Fruit fly (Drosophila melanogaster) whole organism, embryonic: ENCODE measurements around the gene fal.

Experiments
- CG10543 ChIP-seq: fragments of 200-800 bp; sonication (Bioruptor generic); optimal IDR thresholded peaks from 3 replicates; lab custom pipeline; 2017; ENCODE audit warnings: missing biosample characterization, mild to moderate bottlenecking, missing genetic modification characterization, moderate library complexity
- CG11085 ChIP-seq: fragments of 200-800 bp; sonication (Bioruptor generic); IDR thresholded peaks from 2 replicates; pipeline ENCODE4 v1.3.6; 2022; ENCODE audit warnings: missing biosample characterization, missing genetic modification characterization
- CG11723 ChIP-seq: fragments of 200-800 bp; sonication (Bioruptor generic); optimal IDR thresholded peaks from 2 replicates; lab custom pipeline; 2017; ENCODE audit warnings: missing biosample characterization, mild to moderate bottlenecking, missing genetic modification characterization
- CG12769 ChIP-seq: fragments of 200-800 bp; sonication (Bioruptor generic); optimal IDR thresholded peaks from 2 replicates; lab custom pipeline; 2019; ENCODE audit warnings: missing biosample characterization, mild to moderate bottlenecking, missing genetic modification characterization, moderate library complexity
- CG13287 ChIP-seq: fragments of 200-800 bp; sonication (Bioruptor generic); IDR thresholded peaks from 2 replicates; pipeline ENCODE4 v1.3.6; 2022; ENCODE audit warnings: missing biosample characterization, missing genetic modification characterization; ENCODE audit not compliant: partially characterized antibody
- CG13296 ChIP-seq: fragments of 200-800 bp; sonication (Bioruptor generic); optimal IDR thresholded peaks from 3 replicates; lab custom pipeline; 2018; ENCODE audit warnings: missing biosample characterization, mild to moderate bottlenecking, missing genetic modification characterization
- CG15601 ChIP-seq: fragments of 200-800 bp; sonication (Bioruptor generic); optimal IDR thresholded peaks from 3 replicates; lab custom pipeline; 2019; ENCODE audit warnings: missing biosample characterization, mild to moderate bottlenecking, missing genetic modification characterization, moderate library complexity
- CG16815 ChIP-seq: fragments of 200-800 bp; sonication (Bioruptor generic); optimal IDR thresholded peaks from 3 replicates; lab custom pipeline; 2017; ENCODE audit warnings: missing biosample characterization, mild to moderate bottlenecking, missing genetic modification characterization
- CG2202 ChIP-seq: fragments of 200-800 bp; sonication (Bioruptor generic); optimal IDR thresholded peaks from 2 replicates; lab custom pipeline; 2018; ENCODE audit warnings: missing biosample characterization, mild to moderate bottlenecking, missing genetic modification characterization
- CG3847 ChIP-seq: fragments of 200-800 bp; sonication (Bioruptor generic); IDR thresholded peaks from 2 replicates; pipeline ENCODE4 v1.3.6; 2022; ENCODE audit warnings: missing biosample characterization, missing genetic modification characterization
- CG43689 ChIP-seq: fragments of 200-800 bp; sonication (Bioruptor generic); IDR thresholded peaks from 2 replicates; pipeline ENCODE4 v1.3.6; 2022; ENCODE audit warnings: missing biosample characterization, missing genetic modification characterization
- CG6175 ChIP-seq: fragments of 200-800 bp; sonication (Bioruptor generic); IDR thresholded peaks from 3 replicates; pipeline ENCODE4 v1.3.6; 2022; ENCODE audit warnings: missing biosample characterization, missing genetic modification characterization
- CG6254 ChIP-seq: fragments of 200-800 bp; sonication (Bioruptor generic); optimal IDR thresholded peaks from 3 replicates; lab custom pipeline; 2017; ENCODE audit warnings: mild to moderate bottlenecking, missing biosample characterization, missing genetic modification reagents, missing genetic modification characterization
- CG9609 ChIP-seq: fragments of 200-800 bp; sonication (Bioruptor generic); optimal IDR thresholded peaks from 3 replicates; lab custom pipeline; 2016; ENCODE audit warnings: missing biosample characterization, missing genetic modification characterization
- CG9817 ChIP-seq: fragments of 200-800 bp; sonication (Bioruptor generic); optimal IDR thresholded peaks from 2 replicates; lab custom pipeline; 2018; ENCODE audit warnings: missing biosample characterization, mild to moderate bottlenecking, missing genetic modification characterization, moderate library complexity
- CG9876 ChIP-seq: fragments of 200-800 bp; sonication (Bioruptor generic); optimal IDR thresholded peaks from 2 replicates; lab custom pipeline; 2016; ENCODE audit warnings: missing biosample characterization, missing genetic modification characterization
- Dref ChIP-seq: fragments of 200-800 bp; sonication (Bioruptor generic); IDR thresholded peaks from 2 replicates; pipeline ENCODE4 v1.3.6; 2022; ENCODE audit warnings: missing biosample characterization, missing genetic modification characterization
- Eip74EF ChIP-seq, 2 experiments: fragments of 200-800 bp in 1 of 2; fragments of >200 bp in 1 of 2; sonication (Bioruptor generic) in 1 of 2; optimal IDR thresholded peaks; 2 replicates each; lab custom pipeline; 2017 to 2019; ENCODE audit warnings: missing biosample characterization in 2 of 2, missing genetic modification characterization in 2 of 2, mild to moderate bottlenecking in 1 of 2, moderate library complexity in 1 of 2
- Fer2 ChIP-seq: fragments of 200-800 bp; sonication (Bioruptor generic); optimal IDR thresholded peaks from 2 replicates; lab custom pipeline; 2018; ENCODE audit warnings: missing biosample characterization, mild to moderate bottlenecking, missing genetic modification characterization, moderate library complexity
- Gsc ChIP-seq: fragments of 200-800 bp; sonication (Bioruptor generic); IDR thresholded peaks from 2 replicates; pipeline ENCODE4 v1.3.6; 2022; ENCODE audit warnings: missing biosample characterization, missing genetic modification characterization
- Hand ChIP-seq: fragments of 200-800 bp; sonication (Bioruptor generic); optimal IDR thresholded peaks from 2 replicates; lab custom pipeline; 2017; ENCODE audit warnings: mild to moderate bottlenecking, missing biosample characterization, missing genetic modification reagents, missing genetic modification characterization
- Meics ChIP-seq: fragments of 200-800 bp; sonication (Bioruptor generic); optimal IDR thresholded peaks from 2 replicates; lab custom pipeline; 2017; ENCODE audit warnings: missing biosample characterization, mild to moderate bottlenecking, missing genetic modification characterization
- Mrtf ChIP-seq: fragments of 200-800 bp; sonication (Bioruptor generic); IDR thresholded peaks from 3 replicates; pipeline ENCODE4 v1.3.6; 2022; ENCODE audit warnings: missing biosample characterization, missing genetic modification characterization
- NC2α ChIP-seq: fragments of 200-800 bp; sonication (Bioruptor generic); optimal IDR thresholded peaks from 2 replicates; lab custom pipeline; 2016; ENCODE audit warnings: missing biosample characterization, missing genetic modification characterization
- Nf-YB ChIP-seq: fragments of 200-800 bp; sonication (Bioruptor generic); optimal IDR thresholded peaks from 3 replicates; lab custom pipeline; 2019; ENCODE audit warnings: missing biosample characterization, mild to moderate bottlenecking, missing genetic modification characterization, moderate library complexity
- Poxn ChIP-seq: fragments of 200-800 bp; sonication (Bioruptor generic); IDR thresholded peaks from 2 replicates; pipeline ENCODE4 v1.3.6; 2022; ENCODE audit warnings: missing biosample characterization, missing genetic modification characterization
- al ChIP-seq: fragments of 200-800 bp; sonication (Bioruptor generic); IDR thresholded peaks from 2 replicates; pipeline ENCODE4 v1.3.6; 2022; ENCODE audit warnings: missing biosample characterization, missing genetic modification characterization
- ato ChIP-seq: fragments of 200-800 bp; sonication (Bioruptor generic); IDR thresholded peaks from 2 replicates; pipeline ENCODE4 v1.3.6; 2022; ENCODE audit warnings: missing biosample characterization, missing genetic modification characterization; ENCODE audit not compliant: partially characterized antibody
- bab2 ChIP-seq: fragments of 200-800 bp; sonication (Bioruptor generic); optimal IDR thresholded peaks from 2 replicates; lab custom pipeline; 2016; ENCODE audit warnings: missing biosample characterization, missing genetic modification characterization
- br ChIP-seq: fragments of >200 bp; optimal IDR thresholded peaks from 2 replicates; lab custom pipeline; 2017
- crol ChIP-seq: fragments of 200-800 bp; sonication (Bioruptor generic); IDR thresholded peaks from 2 replicates; pipeline ENCODE4 v1.3.6; 2022; ENCODE audit warnings: missing biosample characterization, missing genetic modification characterization
- disco-r ChIP-seq: fragments of 200-800 bp; sonication (Bioruptor generic); optimal IDR thresholded peaks from 2 replicates; lab custom pipeline; 2016; ENCODE audit warnings: missing biosample characterization, missing genetic modification characterization
- ems ChIP-seq: fragments of 200-800 bp; sonication (Bioruptor generic); optimal IDR thresholded peaks from 3 replicates; lab custom pipeline; 2016; ENCODE audit warnings: missing biosample characterization, missing genetic modification characterization
- fd102C ChIP-seq: fragments of 200-800 bp; sonication (Bioruptor generic); optimal IDR thresholded peaks from 2 replicates; lab custom pipeline; 2018; ENCODE audit warnings: missing biosample characterization, mild to moderate bottlenecking, missing genetic modification characterization, moderate library complexity
- fd96Cb ChIP-seq: fragments of 200-800 bp; sonication (Bioruptor generic); optimal IDR thresholded peaks from 2 replicates; lab custom pipeline; 2018; ENCODE audit warnings: missing biosample characterization, mild to moderate bottlenecking, missing genetic modification characterization, moderate library complexity
- fu2 ChIP-seq: fragments of 200-800 bp; sonication (Bioruptor generic); optimal IDR thresholded peaks from 2 replicates; lab custom pipeline; 2016; ENCODE audit warnings: missing biosample characterization, missing genetic modification characterization
- gsb-n ChIP-seq: fragments of 200-800 bp; sonication (Bioruptor generic); optimal IDR thresholded peaks from 3 replicates; lab custom pipeline; 2018; ENCODE audit warnings: missing biosample characterization, mild to moderate bottlenecking, missing genetic modification characterization
- h ChIP-seq: fragments of >200 bp; optimal IDR thresholded peaks from 2 replicates; lab custom pipeline; 2017
- ham ChIP-seq: fragments of 200-800 bp; sonication (Bioruptor generic); IDR thresholded peaks from 2 replicates; pipeline ENCODE4 v1.3.6; 2022; ENCODE audit warnings: missing biosample characterization, missing genetic modification characterization
- luna ChIP-seq: fragments of 200-800 bp; sonication (Bioruptor generic); optimal IDR thresholded peaks from 2 replicates; lab custom pipeline; 2016; ENCODE audit warnings: missing biosample characterization, missing genetic modification characterization
- nom ChIP-seq: fragments of 200-800 bp; sonication (Bioruptor generic); optimal IDR thresholded peaks from 2 replicates; lab custom pipeline; 2017; ENCODE audit warnings: missing biosample characterization, missing genetic modification characterization, mild to moderate bottlenecking, moderate library complexity, missing genetic modification reagents
- org-1 ChIP-seq: fragments of 200-800 bp; sonication (Bioruptor generic); optimal IDR thresholded peaks from 2 replicates; lab custom pipeline; 2017; ENCODE audit warnings: missing biosample characterization, missing genetic modification characterization
- p53 ChIP-seq: fragments of 200-800 bp; sonication (Bioruptor generic); optimal IDR thresholded peaks from 2 replicates; lab custom pipeline; 2016; ENCODE audit warnings: missing biosample characterization, missing genetic modification characterization
- pnt ChIP-seq: fragments of 200-800 bp; sonication (Bioruptor generic); optimal IDR thresholded peaks from 3 replicates; lab custom pipeline; 2016; ENCODE audit warnings: missing biosample characterization, missing genetic modification characterization
- pros ChIP-seq: fragments of 200-800 bp; sonication (Bioruptor generic); optimal IDR thresholded peaks from 3 replicates; lab custom pipeline; 2019; ENCODE audit warnings: missing biosample characterization, mild to moderate bottlenecking, missing genetic modification characterization, moderate library complexity
- salm ChIP-seq: fragments of 200-800 bp; sonication (Bioruptor generic); optimal IDR thresholded peaks from 2 replicates; lab custom pipeline; 2018; ENCODE audit warnings: missing biosample characterization, mild to moderate bottlenecking, missing genetic modification characterization
- sc ChIP-seq, 3 experiments: fragments of >200 bp in 2 of 3; fragments of 200-800 bp in 1 of 3; sonication (Bioruptor generic) in 1 of 3; optimal IDR thresholded peaks; 2 replicates in 2 of 3; 3 replicates in 1 of 3; lab custom pipeline; 2017; ENCODE audit warnings: mild to moderate bottlenecking in 1 of 3, missing biosample characterization in 1 of 3, missing genetic modification characterization in 1 of 3, missing genetic modification reagents in 1 of 3
- sens-2 ChIP-seq: fragments of 200-800 bp; sonication (Bioruptor generic); IDR thresholded peaks from 2 replicates; pipeline ENCODE4 v1.3.6; 2022; ENCODE audit warnings: missing biosample characterization, missing genetic modification characterization
- tio ChIP-seq: fragments of 200-800 bp; sonication (Bioruptor generic); optimal IDR thresholded peaks from 2 replicates; lab custom pipeline; 2017; ENCODE audit warnings: missing biosample characterization, missing genetic modification characterization, inconsistent platforms
- tna ChIP-seq: fragments of 200-800 bp; sonication (Bioruptor generic); IDR thresholded peaks from 2 replicates; pipeline ENCODE4 v1.3.6; 2022; ENCODE audit warnings: missing biosample characterization, missing genetic modification characterization; ENCODE audit not compliant: partially characterized antibody
- toy ChIP-seq: fragments of 200-800 bp; sonication (Bioruptor generic); IDR thresholded peaks from 2 replicates; pipeline ENCODE4 v1.3.6; 2022; ENCODE audit warnings: missing biosample characterization, missing genetic modification characterization
- trem ChIP-seq: fragments of 200-800 bp; optimal IDR thresholded peaks from 3 replicates; lab custom pipeline; 2019; ENCODE audit warnings: missing biosample characterization, mild to moderate bottlenecking, missing genetic modification characterization, moderate library complexity

The fal gene

dm6 chr3L:19251643-19252042 lies 42.7 kb upstream of the fal start (continued):
- TF ChIP-seq ems = no peak
- TF ChIP-seq CG43689 = no peak
- TF ChIP-seq fu2 (GFP tag; lab: Kevin White, UChicago) = no peak
- no peak for TF ChIP-seq luna (GFP tag; lab: Kevin White, UChicago)
- TF ChIP-seq fd102C = no peak
- TF ChIP-seq gsb-n (tag; lab: Kevin White, UChicago) = no peak
- TF ChIP-seq pnt (GFP tag; lab: Kevin White, UChicago) = no peak
- no peak for TF ChIP-seq ato (GFP tag; lab: Robert Waterston, UW)
- TF ChIP-seq h (lab: Kevin White, UChicago) = no peak
- no peak for TF ChIP-seq CG13287
- TF ChIP-seq Hand = no peak
- no peak for TF ChIP-seq sc (optimal IDR thresholded peaks at IDR 0.05; lab: Kevin White, UChicago)
- peak; percentile 9 for TF ChIP-seq sc (GFP tag; optimal IDR thresholded peaks at IDR 0.05; lab: Kevin White, UChicago)
- no peak for TF ChIP-seq p53 (GFP tag; lab: Kevin White, UChicago)
- no peak for TF ChIP-seq salm (tag; lab: Kevin White, UChicago)
- TF ChIP-seq toy (GFP tag; lab: Robert Waterston, UW) = no peak
- no peak for TF ChIP-seq CG12769
- TF ChIP-seq CG16815 = no peak
- TF ChIP-seq disco-r (GFP tag; lab: Kevin White, UChicago) = no peak
- no peak for TF ChIP-seq CG3847
- no peak for TF ChIP-seq Nf-YB (GFP tag; lab: Kevin White, UChicago)
- no peak for TF ChIP-seq CG11723 (GFP tag; lab: Kevin White, UChicago)
- no peak for TF ChIP-seq sens-2 (GFP tag; lab: Robert Waterston, UW)
- TF ChIP-seq bab2 (GFP tag; lab: Kevin White, UChicago) = no peak
- TF ChIP-seq CG15601 (tag; lab: Kevin White, UChicago) = peak; percentile 26
- TF ChIP-seq Mrtf (GFP tag; lab: Robert Waterston, UW) = no peak
- TF ChIP-seq tio (GFP tag; lab: Kevin White, UChicago) = no peak
- no peak for TF ChIP-seq al (GFP tag; lab: Robert Waterston, UW)
- no peak for TF ChIP-seq tna (GFP tag; lab: Robert Waterston, UW)
- no peak for TF ChIP-seq pros (GFP tag; lab: Kevin White, UChicago)
- TF ChIP-seq Fer2 (tag; lab: Kevin White, UChicago) = no peak
- TF ChIP-seq Eip74EF (GFP tag; optimal IDR thresholded peaks at IDR 0.05; lab: Kevin White, UChicago) = no peak
- no peak for TF ChIP-seq br (lab: Kevin White, UChicago)
- no peak for TF ChIP-seq nom
- TF ChIP-seq CG6254 (GFP tag; lab: Kevin White, UChicago) = no peak
- TF ChIP-seq CG9876 (GFP tag; lab: Kevin White, UChicago) = no peak
- no peak for TF ChIP-seq CG9817 (tag; lab: Kevin White, UChicago)
- TF ChIP-seq CG2202 (tag; lab: Kevin White, UChicago) = no peak
- TF ChIP-seq Poxn (GFP tag; lab: Robert Waterston, UW) = no peak
- no peak for TF ChIP-seq CG11085 (GFP tag; lab: Robert Waterston, UW)
- no peak for TF ChIP-seq Dref (GFP tag; lab: Robert Waterston, UW)
- TF ChIP-seq CG10543 (GFP tag; lab: Kevin White, UChicago) = no peak
- peak; percentile 41 for TF ChIP-seq fd96Cb (tag; lab: Kevin White, UChicago)
- TF ChIP-seq CG9609 = no peak
- TF ChIP-seq Meics (GFP tag; lab: Kevin White, UChicago) = peak; percentile 33
- TF ChIP-seq crol = no peak
- TF ChIP-seq CG13296 (GFP tag; lab: Kevin White, UChicago) = no peak
- no peak for TF ChIP-seq Gsc (GFP tag; lab: Robert Waterston, UW)
- TF ChIP-seq ham (GFP tag; lab: Robert Waterston, UW) = no peak
- no peak for TF ChIP-seq NC2α
- TF ChIP-seq trem (tag; lab: Kevin White, UChicago) = peak; percentile 5
- no peak for TF ChIP-seq org-1 (GFP tag; lab: Kevin White, UChicago)
- no peak for TF ChIP-seq CG6175 (GFP tag; lab: Robert Waterston, UW)
